Worm (Caenorhabditis elegans): ENCODE results near the gene F56D2.2.

DNA sequence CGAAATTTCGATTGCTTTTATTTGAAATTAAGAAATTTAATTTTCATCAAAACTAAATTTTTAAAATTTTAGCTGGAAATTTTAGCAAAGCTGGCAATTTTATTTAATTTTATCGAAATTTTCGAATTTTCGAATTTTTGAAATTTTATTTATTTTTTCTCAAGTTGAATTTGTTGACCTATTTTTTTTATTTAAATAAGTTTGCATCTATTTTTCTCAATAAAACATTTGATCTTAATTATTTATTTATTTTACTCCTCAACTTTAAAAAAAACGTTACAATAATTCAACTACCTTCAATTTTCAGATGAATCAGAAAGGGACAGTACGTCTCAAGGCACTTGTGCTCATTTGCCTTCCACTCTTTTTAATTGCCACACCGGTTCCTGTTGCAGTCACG, 37.8 kb downstream of the F56D2.2 start, which contains the start of gene daf-4:
- TF ChIP-seq him-1 (tag; optimal IDR thresholded peaks at IDR 0.05) (no peak), W03F9.2 (tag; optimal IDR thresholded peaks at IDR 0.05) (no peak)

Measured in whole organism, L4/young adult.